Worm (Caenorhabditis elegans) whole organism, L1 larva: Measurements from ENCODE around the gene ifc-2.

Source experiments
- alr-1 ChIP-seq: fragments of 200-800 bp; sonication (Bioruptor generic); optimal IDR thresholded peaks from 2 replicates; lab custom pipeline; 2018; ENCODE audit warnings: borderline replicate concordance, mild to moderate bottlenecking, missing genetic modification characterization, missing compliant biosample characterization
- swsn-7 ChIP-seq: sonication (generic microtip); optimal IDR thresholded peaks from 2 replicates; lab custom pipeline; 2016; ENCODE audit warnings: missing genetic modification characterization, missing compliant biosample characterization
- unc-86 ChIP-seq: sonication (generic microtip); optimal IDR thresholded peaks from 2 replicates; lab custom pipeline; 2016; ENCODE audit warnings: missing genetic modification characterization, missing compliant biosample characterization
- unc-98 ChIP-seq: fragments of 200-800 bp; sonication (Bioruptor generic); IDR thresholded peaks from 2 replicates; pipeline ENCODE4 v1.3.6; 2022; ENCODE audit warnings: missing genetic modification characterization, missing compliant biosample characterization

DNA sequence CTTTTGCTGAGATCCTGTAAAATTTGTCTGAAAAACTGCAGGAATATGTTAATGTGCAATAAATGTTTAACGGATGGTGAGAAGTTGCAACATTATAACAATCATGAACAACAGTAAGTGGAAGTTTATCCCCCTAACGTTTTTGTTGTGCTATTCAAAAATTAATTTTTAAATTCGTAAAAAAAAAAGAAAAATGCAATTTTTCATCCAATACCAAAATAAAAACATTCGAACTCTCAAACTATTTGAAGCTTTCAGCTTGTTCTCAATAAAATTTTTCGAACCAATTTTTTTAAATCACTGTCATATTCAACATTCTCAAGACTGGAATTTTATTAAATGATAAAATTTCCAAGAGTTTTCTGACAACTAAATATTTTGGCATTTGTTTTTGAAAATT is 36.9 kb upstream of the ifc-2 start, which contains the start of gene ncam-1:
- no peak for TF ChIP-seq unc-98 (GFP tag; lab: Robert Waterston, UW)
- no peak for TF ChIP-seq alr-1 (tag; lab: Kevin White, UChicago)
- TF ChIP-seq swsn-7 (tag; lab: Kevin White, UChicago) = no peak
- TF ChIP-seq unc-86 = no peak
